Worm (Caenorhabditis elegans): ENCODE measurements around the gene Y75B8A.28.

DNA sequence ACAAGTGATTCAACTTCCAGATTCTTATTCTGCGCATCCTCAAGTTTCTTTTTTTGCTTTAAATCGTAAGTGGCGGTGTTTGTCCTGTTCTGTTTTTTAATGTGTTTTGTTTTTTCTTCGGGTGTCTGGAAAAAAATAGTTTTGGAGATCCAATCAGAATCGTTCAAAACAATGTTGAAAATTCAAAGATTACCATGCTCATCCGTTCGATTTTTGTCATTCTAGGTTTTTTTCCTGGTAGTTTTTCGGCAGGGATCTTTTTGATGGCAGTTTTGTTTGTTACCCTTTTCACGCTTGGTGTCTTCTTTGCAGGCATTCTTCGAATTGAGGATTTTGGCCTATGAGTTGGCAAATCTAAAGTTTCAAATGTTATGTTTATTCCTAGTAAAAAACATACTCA is 37.7 kb downstream of the Y75B8A.28 start:
- TF ChIP-seq pqm-1 (tag; optimal IDR thresholded peaks at IDR 0.05) (no peak), F13H6.1 (tag; optimal IDR thresholded peaks at IDR 0.05) (no peak), hlh-8 (tag; optimal IDR thresholded peaks at IDR 0.05) (no peak), elt-2 (tag; optimal IDR thresholded peaks at IDR 0.05) (no peak), sox-2 (GFP tag; IDR thresholded peaks at IDR 0.05) (no peak), unc-3 (GFP tag; conservative IDR thresholded peaks at IDR 0.05) (no peak), unc-3 (tag; optimal IDR thresholded peaks at IDR 0.05) (no peak), C38D4.7 (GFP tag; optimal IDR thresholded peaks at IDR 0.05) (no peak), ceh-2 (tag; optimal IDR thresholded peaks at IDR 0.05) (no peak)
